Worm (Caenorhabditis elegans): Measurements from ENCODE around the gene T07C4.3.

- TF ChIP-seq dpl-1 (GFP tag; optimal IDR thresholded peaks at IDR 0.05) (no peak), lin-39 (tag; optimal IDR thresholded peaks at IDR 0.05) (no peak), lsy-2 (tag; optimal IDR thresholded peaks at IDR 0.05) (peak in 1 of 2 experiments; percentile 12), mef-2 (tag; optimal IDR thresholded peaks at IDR 0.05) (no peak), nhr-76 (tag; optimal IDR thresholded peaks at IDR 0.05) (no peak), zag-1 (tag; optimal IDR thresholded peaks at IDR 0.05) (no peak), nhr-28 (tag; optimal IDR thresholded peaks at IDR 0.05) (no peak)
Observed at ce11 chrIII:10358751-10359150, 6.8 kb downstream of the T07C4.3 start.
